Worm (Caenorhabditis elegans) whole organism, L4 larva: Measurements from ENCODE around the gene srx-10.
A peak's percentile ranks its signal among the peaks of the same experiment; 100 is the strongest.

ENCODE experiments used
- F26F4.8 ChIP-seq: fragments of 200-800 bp; sonication (Bioruptor generic); conservative IDR thresholded peaks from 2 replicates; pipeline ENCODE4 v1.3.6; 2022; ENCODE audit warnings: missing genetic modification characterization, missing compliant biosample characterization
- F37D6.2 ChIP-seq: sonication (generic microtip); optimal IDR thresholded peaks from 2 replicates; lab custom pipeline; 2016; ENCODE audit warnings: mild to moderate bottlenecking, missing genetic modification characterization, missing compliant biosample characterization
- F44E2.7 ChIP-seq: fragments of 200-800 bp; sonication (Bioruptor generic); IDR thresholded peaks from 2 replicates; pipeline ENCODE4 v2.1.2; 2022; ENCODE audit warnings: missing genetic modification characterization, missing compliant biosample characterization
- R02D3.7 ChIP-seq: fragments of 150-350 bp; sonication (generic microtip); optimal IDR thresholded peaks from 3 replicates; lab custom pipeline; 2014; ENCODE audit warnings: missing biosample characterization, missing genetic modification characterization
- T20F7.1 ChIP-seq: fragments of 200-800 bp; sonication (Bioruptor generic); optimal IDR thresholded peaks from 2 replicates; lab custom pipeline; 2018; ENCODE audit warnings: mild to moderate bottlenecking, missing genetic modification characterization, missing compliant biosample characterization
- T26A8.4 ChIP-seq: fragments of 200-800 bp; sonication (Bioruptor generic); IDR thresholded peaks from 2 replicates; pipeline ENCODE4 v1.3.6; 2022; ENCODE audit warnings: missing genetic modification characterization, missing compliant biosample characterization
- Y48G9A.11 ChIP-seq: fragments of 200-800 bp; sonication (Bioruptor generic); IDR thresholded peaks from 2 replicates; pipeline ENCODE4 v1.3.6; 2022; ENCODE audit warnings: missing genetic modification reagents, missing genetic modification characterization, missing compliant biosample characterization
- aha-1 ChIP-seq: fragments of 150-350 bp; peaks from one replicate; lab custom pipeline; 2014; ENCODE audit warnings: missing biosample characterization, missing genetic modification characterization
- ama-1 ChIP-seq: fragments of 150-350 bp; optimal IDR thresholded peaks from 2 replicates; lab custom pipeline; 2014; ENCODE audit warnings: inconsistent platforms, mixed read lengths
- ceh-44 ChIP-seq: fragments of 200-800 bp; sonication (Bioruptor generic); IDR thresholded peaks from 2 replicates; pipeline ENCODE4 v1.3.6; 2022; ENCODE audit warnings: missing genetic modification reagents, missing genetic modification characterization, missing compliant biosample characterization
- daf-12 ChIP-seq: fragments of 150-350 bp; optimal IDR thresholded peaks from 2 replicates; lab custom pipeline; 2014; ENCODE audit warnings: missing biosample characterization, missing genetic modification reagents, missing genetic modification characterization
- daf-16 ChIP-seq, 3 experiments: sonication (generic microtip); optimal IDR thresholded peaks; 2 replicates each; lab custom pipeline; 2016 to 2017; ENCODE audit warnings: missing genetic modification characterization in 3 of 3, missing genetic modification reagents in 3 of 3, mild to moderate bottlenecking in 2 of 3, missing compliant biosample characterization in 2 of 3, missing biosample characterization in 1 of 3, moderate library complexity in 1 of 3
- daf-19 ChIP-seq: fragments of 200-800 bp; sonication (Bioruptor generic); conservative IDR thresholded peaks from 2 replicates; pipeline ENCODE4 v1.3.6; 2022; ENCODE audit warnings: missing genetic modification characterization, missing compliant biosample characterization
- dmd-9 ChIP-seq: fragments of 200-800 bp; sonication (Bioruptor generic); IDR thresholded peaks from 2 replicates; pipeline ENCODE4 v1.3.6; 2022; ENCODE audit warnings: missing genetic modification reagents, missing genetic modification characterization, missing compliant biosample characterization
- duxl-1 ChIP-seq: sonication (generic microtip); optimal IDR thresholded peaks from 2 replicates; lab custom pipeline; 2016; ENCODE audit warnings: mild to moderate bottlenecking, missing genetic modification characterization, moderate library complexity, missing compliant biosample characterization; ENCODE audit not compliant: poor library complexity
- dve-1 ChIP-seq: sonication (generic microtip); optimal IDR thresholded peaks from 2 replicates; lab custom pipeline; 2017; ENCODE audit warnings: antibody characterized with exemption, mild to moderate bottlenecking, missing genetic modification characterization, missing compliant biosample characterization; ENCODE audit not compliant: insufficient read depth
- egl-27 ChIP-seq: sonication (generic microtip); optimal IDR thresholded peaks from 3 replicates; lab custom pipeline; 2017; ENCODE audit warnings: missing biosample characterization, missing genetic modification reagents, missing genetic modification characterization
- egl-43 ChIP-seq: fragments of 200-800 bp; sonication (Bioruptor generic); IDR thresholded peaks from 2 replicates; pipeline ENCODE4 v1.3.6; 2022; ENCODE audit warnings: missing genetic modification reagents, missing genetic modification characterization, missing compliant biosample characterization
- hif-1 ChIP-seq, 2 experiments: sonication (generic microtip); optimal IDR thresholded peaks; 2 replicates each; lab custom pipeline; 2016 to 2017; ENCODE audit warnings: missing compliant biosample characterization in 2 of 2, missing genetic modification characterization in 2 of 2, missing genetic modification reagents in 2 of 2, missing genotype in 2 of 2, mild to moderate bottlenecking in 1 of 2
- hlh-11 ChIP-seq: fragments of 200-800 bp; sonication (Bioruptor generic); optimal IDR thresholded peaks from 2 replicates; lab custom pipeline; 2018; ENCODE audit warnings: mild to moderate bottlenecking, missing genetic modification characterization, missing compliant biosample characterization
- hmg-1.1 ChIP-seq: fragments of 200-800 bp; sonication (Bioruptor generic); IDR thresholded peaks from 2 replicates; pipeline ENCODE4 v1.3.6; 2022; ENCODE audit warnings: missing genetic modification reagents, missing genetic modification characterization, missing compliant biosample characterization
- lin-1 ChIP-seq: fragments of 200-800 bp; sonication (Bioruptor generic); IDR thresholded peaks from 2 replicates; pipeline ENCODE4 v1.3.6; 2022; ENCODE audit warnings: missing genetic modification reagents, missing genetic modification characterization, missing compliant biosample characterization
- lin-15B ChIP-seq: fragments of 150-350 bp; sonication (generic microtip); optimal IDR thresholded peaks from 3 replicates; lab custom pipeline; 2014; ENCODE audit warnings: missing biosample characterization, missing genetic modification characterization
- lin-38 ChIP-seq: fragments of 200-800 bp; sonication (Bioruptor generic); IDR thresholded peaks from 2 replicates; pipeline ENCODE4 v1.3.6; 2022; ENCODE audit warnings: missing genetic modification reagents, missing genetic modification characterization, missing compliant biosample characterization
- lir-3 ChIP-seq: sonication (generic microtip); optimal IDR thresholded peaks from 2 replicates; lab custom pipeline; 2016; ENCODE audit warnings: mild to moderate bottlenecking, missing genetic modification characterization, missing compliant biosample characterization
- lsy-2 ChIP-seq, 2 experiments: fragments of 150-350 bp in 1 of 2; sonication (generic microtip) in 1 of 2; optimal IDR thresholded peaks; 2 replicates each; lab custom pipeline; 2014 to 2017; ENCODE audit warnings: missing biosample characterization in 2 of 2, missing genetic modification characterization in 2 of 2
- madf-5 ChIP-seq, 2 experiments: fragments of 200-800 bp; sonication (Bioruptor generic); IDR thresholded peaks; 2 replicates each; pipeline ENCODE4 v1.3.6; 2022; ENCODE audit warnings: missing compliant biosample characterization in 2 of 2, missing genetic modification characterization in 2 of 2
- mdl-1 ChIP-seq, 2 experiments: fragments of 150-350 bp in 1 of 2; sonication (generic microtip) in 1 of 2; optimal IDR thresholded peaks; 2 replicates each; lab custom pipeline; 2014 to 2017; ENCODE audit warnings: missing biosample characterization in 2 of 2, missing genetic modification characterization in 2 of 2
- mdt-29 ChIP-seq: fragments of 200-800 bp; sonication (Bioruptor generic); IDR thresholded peaks from 2 replicates; pipeline ENCODE4 v1.3.6; 2022; ENCODE audit warnings: missing genetic modification reagents, missing genetic modification characterization, missing compliant biosample characterization
- mes-2 ChIP-seq: sonication (generic microtip); optimal IDR thresholded peaks from 2 replicates; lab custom pipeline; 2016; ENCODE audit warnings: missing genotype, mild to moderate bottlenecking, missing genetic modification characterization, missing compliant biosample characterization; ENCODE audit not compliant: poor library complexity, severe bottlenecking
- nhr-10 ChIP-seq: fragments of 150-350 bp; optimal IDR thresholded peaks from 2 replicates; lab custom pipeline; 2014; ENCODE audit warnings: missing biosample characterization, missing genetic modification characterization
- nhr-102 ChIP-seq: sonication (generic microtip); optimal IDR thresholded peaks from 2 replicates; lab custom pipeline; 2016; ENCODE audit warnings: mild to moderate bottlenecking, missing genetic modification characterization, moderate library complexity, missing compliant biosample characterization
- nhr-111 ChIP-seq: fragments of 200-800 bp; sonication (Bioruptor generic); optimal IDR thresholded peaks from 2 replicates; lab custom pipeline; 2018; ENCODE audit warnings: mild to moderate bottlenecking, missing genetic modification characterization, missing compliant biosample characterization
- nhr-28 ChIP-seq: fragments of 150-350 bp; optimal IDR thresholded peaks from 2 replicates; lab custom pipeline; 2014; ENCODE audit warnings: missing biosample characterization, missing genetic modification characterization
- nhr-6 ChIP-seq: fragments of 150-350 bp; optimal IDR thresholded peaks from 2 replicates; lab custom pipeline; 2014; ENCODE audit warnings: missing biosample characterization, missing genetic modification characterization
- nhr-77 ChIP-seq: fragments of 150-350 bp; optimal IDR thresholded peaks from 2 replicates; lab custom pipeline; 2014; ENCODE audit warnings: missing biosample characterization, missing genetic modification characterization
- php-3 ChIP-seq: fragments of 200-800 bp; sonication (Bioruptor generic); IDR thresholded peaks from 2 replicates; pipeline ENCODE4 v1.3.6; 2022; ENCODE audit warnings: missing genetic modification reagents, missing genetic modification characterization, missing compliant biosample characterization
- pqm-1 ChIP-seq: sonication (generic microtip); optimal IDR thresholded peaks from 2 replicates; lab custom pipeline; 2017; ENCODE audit warnings: missing biosample characterization, missing genetic modification characterization
- rbr-2 ChIP-seq: sonication (generic microtip); optimal IDR thresholded peaks from 2 replicates; lab custom pipeline; 2016; ENCODE audit warnings: missing genotype, missing genetic modification characterization, missing compliant biosample characterization
- sdz-12 ChIP-seq: fragments of 200-800 bp; sonication (Bioruptor generic); optimal IDR thresholded peaks from 2 replicates; lab custom pipeline; 2018; ENCODE audit warnings: mild to moderate bottlenecking, missing genetic modification characterization, missing compliant biosample characterization
- set-16 ChIP-seq: fragments of 200-800 bp; sonication (Bioruptor generic); IDR thresholded peaks from 2 replicates; pipeline ENCODE4 v1.3.6; 2022; ENCODE audit warnings: missing genetic modification reagents, missing genetic modification characterization, missing compliant biosample characterization
- spr-3 ChIP-seq: fragments of 200-800 bp; sonication (Bioruptor generic); optimal IDR thresholded peaks from 2 replicates; lab custom pipeline; 2018; ENCODE audit warnings: mild to moderate bottlenecking, missing genetic modification characterization, missing compliant biosample characterization
- tag-97 ChIP-seq: fragments of 200-800 bp; sonication (Bioruptor generic); IDR thresholded peaks from 2 replicates; pipeline ENCODE4 v1.3.6; 2022; ENCODE audit warnings: missing genetic modification characterization, missing compliant biosample characterization
- zag-1 ChIP-seq: fragments of 150-350 bp; optimal IDR thresholded peaks from 2 replicates; lab custom pipeline; 2014; ENCODE audit warnings: missing biosample characterization, missing genetic modification characterization
- zfp-3 ChIP-seq: fragments of 200-800 bp; sonication (Bioruptor generic); conservative IDR thresholded peaks from 2 replicates; pipeline ENCODE4 v1.3.6; 2022; ENCODE audit warnings: missing genetic modification reagents, missing genetic modification characterization, missing compliant biosample characterization
- zip-11 ChIP-seq: fragments of 200-800 bp; sonication (Bioruptor generic); IDR thresholded peaks from 2 replicates; pipeline ENCODE4 v1.3.6; 2022; ENCODE audit warnings: missing genetic modification characterization, missing compliant biosample characterization
- zip-2 ChIP-seq: fragments of 150-350 bp; optimal IDR thresholded peaks from 2 replicates; lab custom pipeline; 2014; ENCODE audit warnings: missing biosample characterization, missing genetic modification characterization
- ztf-7 ChIP-seq: fragments of 150-350 bp; optimal IDR thresholded peaks from 2 replicates; lab custom pipeline; 2014; ENCODE audit warnings: missing biosample characterization, missing genetic modification characterization

Gene srx-10

ce11 chrV:13907557-13908104 lies 38.7 kb downstream of the srx-10 start (continued):
- TF ChIP-seq nhr-111 (GFP tag; lab: Kevin White, UChicago) (no peak), zip-11 (GFP tag; lab: Robert Waterston, UW) (no peak), T20F7.1 (GFP tag; lab: Kevin White, UChicago) (peak; percentile 75), hmg-1.1 (GFP tag; lab: Robert Waterston, UW) (no peak; the same call in 1 of the 2 replicates), zag-1 (tag; lab: Kevin White, UChicago) (no peak), zfp-3 (GFP tag; lab: Robert Waterston, UW) (peak; percentile 98), lin-15B (tag; lab: Kevin White, UChicago) (peak; percentile 27), dmd-9 (GFP tag; lab: Robert Waterston, UW) (no peak; the same call in none of the 2 replicates), T26A8.4 (GFP tag; lab: Robert Waterston, UW) (peak; percentile 90), egl-27 (tag; lab: Kevin White, UChicago) (no peak), pqm-1 (tag; lab: Kevin White, UChicago) (no peak)

DNA sequence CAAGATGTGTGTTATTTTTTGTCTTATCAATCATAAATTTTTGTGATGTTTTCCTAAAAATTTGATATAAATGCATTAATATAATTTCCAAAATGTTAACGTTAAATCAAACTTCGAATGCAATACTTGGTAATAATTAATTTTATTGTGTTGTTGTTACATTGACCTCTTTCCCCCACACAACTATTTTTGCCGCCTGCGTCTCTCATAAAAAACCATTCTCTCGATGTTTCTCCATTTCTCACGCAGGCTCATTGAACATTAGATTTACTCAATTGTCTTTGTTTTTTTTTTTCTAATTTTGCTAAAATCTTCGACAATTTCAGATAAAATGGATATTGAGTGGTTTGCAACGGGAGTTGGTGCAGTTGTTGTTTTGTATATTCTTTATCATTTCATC lies 40.1 kb downstream of the srx-10 start, which contains the start of gene stdh-1:
Gene stdh-1, plus strand, starts transcription at position 327 of the 400 bp plus-strand sequence.
- TF ChIP-seq daf-19 (GFP tag; lab: Robert Waterston, UW) (no peak), mdt-29 (GFP tag; lab: Robert Waterston, UW) (no peak), spr-3 (GFP tag; lab: Kevin White, UChicago) (no peak), lsy-2 (tag; optimal IDR thresholded peaks at IDR 0.05; lab: Kevin White, UChicago) (no peak), mes-2 (tag; lab: Kevin White, UChicago) (no peak), daf-16 (GFP tag; optimal IDR thresholded peaks at IDR 0.05; lab: Kevin White, UChicago) (no peak), daf-16 (tag; optimal IDR thresholded peaks at IDR 0.05; lab: Kevin White, UChicago) (peak; percentile 76), nhr-10 (no peak), zip-2 (tag; lab: Kevin White, UChicago) (no peak), lin-15B (tag; lab: Kevin White, UChicago) (no peak), Y48G9A.11 (GFP tag; lab: Robert Waterston, UW) (no peak), egl-43 (no peak), ama-1 (lab: Kevin White, UChicago) (no peak), set-16 (GFP tag; lab: Robert Waterston, UW) (no peak), sdz-12 (GFP tag; lab: Kevin White, UChicago) (no peak), R02D3.7 (tag; lab: Kevin White, UChicago) (no peak), nhr-111 (GFP tag; lab: Kevin White, UChicago) (no peak), nhr-77 (tag; lab: Kevin White, UChicago) (no peak), hlh-11 (peak; percentile 22), F44E2.7 (GFP tag; lab: Robert Waterston, UW) (no peak), php-3 (GFP tag; lab: Robert Waterston, UW) (peak; percentile 47; the same call in 1 of the 2 replicates), nhr-28 (tag; lab: Kevin White, UChicago) (peak; percentile 24), lin-1 (GFP tag; lab: Robert Waterston, UW) (no peak), dve-1 (peak; percentile 8), aha-1 (tag; lab: Kevin White, UChicago) (peak; percentile 20), lir-3 (tag; lab: Kevin White, UChicago) (no peak), F26F4.8 (GFP tag; lab: Robert Waterston, UW) (no peak), duxl-1 (tag; lab: Kevin White, UChicago) (no peak), rbr-2 (tag; lab: Kevin White, UChicago) (no peak), hif-1 (tag; optimal IDR thresholded peaks at IDR 0.05; lab: Kevin White, UChicago) (peak in 1 of 2 experiments; percentile 30), F37D6.2 (tag; lab: Kevin White, UChicago) (no peak), tag-97 (no peak), nhr-102 (tag; lab: Kevin White, UChicago) (no peak), zag-1 (tag; lab: Kevin White, UChicago) (no peak), nhr-6 (tag; lab: Kevin White, UChicago) (peak; percentile 9), daf-12 (tag; lab: Kevin White, UChicago) (no peak), lin-38 (GFP tag; lab: Robert Waterston, UW) (no peak), mdl-1 (tag; optimal IDR thresholded peaks at IDR 0.05; lab: Kevin White, UChicago) (no peak), egl-27 (tag; lab: Kevin White, UChicago) (no peak), ztf-7 (no peak), ceh-44 (GFP tag; lab: Robert Waterston, UW) (no peak), madf-5 (GFP tag; IDR thresholded peaks at IDR 0.05; lab: Robert Waterston, UW) (no peak)
